Worm (Caenorhabditis elegans) whole organism, young adult: ENCODE measurements around the gene clec-245.

Source experiments
- B0261.1 ChIP-seq: sonication (generic microtip); optimal IDR thresholded peaks from 2 replicates; lab custom pipeline; 2016; ENCODE audit warnings: mild to moderate bottlenecking, missing genetic modification characterization, moderate library complexity, missing compliant biosample characterization
- B0336.3 ChIP-seq: fragments of 200-800 bp; sonication (Bioruptor generic); IDR thresholded peaks from 2 replicates; pipeline ENCODE4 v1.3.6; 2022; ENCODE audit warnings: missing genetic modification characterization, missing compliant biosample characterization
- F57C9.4 ChIP-seq: sonication (generic microtip); optimal IDR thresholded peaks from 2 replicates; lab custom pipeline; 2017; ENCODE audit warnings: mild to moderate bottlenecking, missing genetic modification characterization, missing compliant biosample characterization
- T07F8.4 ChIP-seq: sonication (generic microtip); optimal IDR thresholded peaks from 2 replicates; lab custom pipeline; 2016; ENCODE audit warnings: mild to moderate bottlenecking, missing genetic modification characterization, moderate library complexity, missing compliant biosample characterization
- ama-1 ChIP-seq, 3 experiments: fragments of 150-350 bp in 1 of 3; sonication (generic microtip) in 2 of 3; optimal IDR thresholded peaks; 2 replicates each; lab custom pipeline; 2014 to 2018; ENCODE audit warnings: missing biosample characterization in 2 of 3, missing genetic modification characterization in 2 of 3, missing genetic modification reagents in 2 of 3
- bed-1 ChIP-seq: fragments of 200-800 bp; sonication (Bioruptor generic); IDR thresholded peaks from 2 replicates; pipeline ENCODE4 v1.3.6; 2022; ENCODE audit warnings: missing genetic modification reagents, missing genetic modification characterization, missing compliant biosample characterization
- ccch-3 ChIP-seq: fragments of 200-800 bp; sonication (Bioruptor generic); optimal IDR thresholded peaks from 2 replicates; lab custom pipeline; 2018; ENCODE audit warnings: mild to moderate bottlenecking, missing genetic modification characterization, missing compliant biosample characterization
- ceh-91 ChIP-seq: fragments of 200-800 bp; sonication (Bioruptor generic); IDR thresholded peaks from 2 replicates; pipeline ENCODE4 v1.3.6; 2022; ENCODE audit warnings: missing genetic modification reagents, missing genetic modification characterization, missing compliant biosample characterization
- lin-40 ChIP-seq: sonication (generic microtip); optimal IDR thresholded peaks from 2 replicates; lab custom pipeline; 2016; ENCODE audit warnings: missing genetic modification characterization, mild to moderate bottlenecking, missing compliant biosample characterization, missing genotype, missing genetic modification reagents
- nfya-1 ChIP-seq: sonication (generic microtip); optimal IDR thresholded peaks from 2 replicates; lab custom pipeline; 2017; ENCODE audit warnings: antibody characterized with exemption, missing compliant biosample characterization, missing genetic modification characterization, borderline replicate concordance; ENCODE audit not compliant: insufficient read depth
- nhr-90 ChIP-seq: sonication (generic microtip); optimal IDR thresholded peaks from 2 replicates; lab custom pipeline; 2016; ENCODE audit warnings: missing genotype, mild to moderate bottlenecking, missing genetic modification characterization, missing compliant biosample characterization
- rcor-1 ChIP-seq: fragments of 200-800 bp; sonication (Bioruptor generic); IDR thresholded peaks from 2 replicates; pipeline ENCODE4 v1.3.6; 2022; ENCODE audit warnings: missing genetic modification reagents, missing genetic modification characterization, missing compliant biosample characterization
- unc-130 ChIP-seq: sonication (generic microtip); optimal IDR thresholded peaks from 2 replicates; lab custom pipeline; 2016; ENCODE audit warnings: missing genetic modification reagents, missing genetic modification characterization, missing compliant biosample characterization
- ztf-22 ChIP-seq: fragments of 200-800 bp; sonication (Bioruptor generic); optimal IDR thresholded peaks from 2 replicates; lab custom pipeline; 2018; ENCODE audit warnings: mild to moderate bottlenecking, missing genetic modification characterization, moderate library complexity, missing compliant biosample characterization

DNA sequence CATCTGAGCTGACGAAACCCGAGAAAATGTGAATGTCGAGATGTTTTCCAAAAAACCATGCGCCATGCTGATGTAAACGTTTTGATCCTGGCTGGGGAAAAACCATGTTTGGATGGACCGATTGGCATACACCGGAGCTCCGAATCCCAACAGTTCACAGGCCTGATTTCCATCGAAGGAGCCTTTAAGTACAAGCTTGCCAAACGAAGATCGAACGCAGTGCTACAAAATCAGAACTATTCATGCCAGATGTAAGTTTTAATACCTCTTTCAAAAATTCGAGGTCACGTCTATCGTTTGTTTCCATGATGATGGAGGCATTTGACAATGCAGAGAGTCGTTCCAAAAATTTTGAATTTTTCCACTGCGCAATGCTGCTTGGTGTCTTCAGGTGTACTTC, 47.6 kb upstream of the clec-245 start:
- TF ChIP-seq T07F8.4 (tag; lab: Kevin White, UChicago) (no peak), B0261.1 (no peak), lin-40 (tag; lab: Kevin White, UChicago) (no peak), nfya-1 (no peak), B0336.3 (GFP tag; lab: Robert Waterston, UW) (no peak), rcor-1 (no peak), nhr-90 (tag; lab: Kevin White, UChicago) (no peak), ztf-22 (GFP tag; lab: Kevin White, UChicago) (no peak), ama-1 (optimal IDR thresholded peaks at IDR 0.05; lab: Kevin White, UChicago) (no peak), ama-1 (GFP tag; optimal IDR thresholded peaks at IDR 0.05; lab: Kevin White, UChicago) (no peak), ceh-91 (GFP tag; lab: Robert Waterston, UW) (no peak), F57C9.4 (tag; lab: Kevin White, UChicago) (no peak), unc-130 (GFP tag; lab: Kevin White, UChicago) (no peak), bed-1 (GFP tag; lab: Robert Waterston, UW) (no peak), ccch-3 (no peak)
